Worm (Caenorhabditis elegans): Measurements from ENCODE around the gene efl-3.

DNA sequence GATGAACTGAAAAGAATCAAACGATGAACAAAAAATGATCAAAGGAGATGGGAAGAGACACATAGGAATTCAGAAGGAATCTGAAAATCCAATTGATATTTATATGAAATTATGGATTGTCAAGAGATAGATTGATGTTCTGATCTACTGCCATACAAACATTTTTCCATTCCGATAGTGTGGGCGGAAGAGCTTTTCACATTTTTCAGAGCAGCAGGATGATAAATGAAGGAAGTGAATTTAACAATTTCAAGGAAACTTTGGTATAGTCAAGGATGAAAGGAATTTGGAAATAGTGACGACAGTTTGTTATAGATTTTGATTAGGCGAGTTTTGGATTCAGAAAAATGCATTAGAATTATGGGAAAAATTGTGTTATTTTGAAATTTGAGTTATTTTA is 7.2 kb upstream of the efl-3 start, which contains the start of gene ubc-24:
- TF ChIP-seq ama-1 (optimal IDR thresholded peaks at IDR 0.05) (no peak), dmd-4 (tag; optimal IDR thresholded peaks at IDR 0.05; ENCODE audit: borderline replicate concordance) (no peak), ceh-48 (tag; optimal IDR thresholded peaks at IDR 0.05) (no peak), Y22D7AL.16 (tag; optimal IDR thresholded peaks at IDR 0.05) (no peak), ceh-14 (tag; optimal IDR thresholded peaks at IDR 0.05) (no peak), unc-3 (GFP tag; conservative IDR thresholded peaks at IDR 0.05) (no peak), unc-3 (tag; optimal IDR thresholded peaks at IDR 0.05) (no peak), ttx-3 (tag; optimal IDR thresholded peaks at IDR 0.05) (no peak), che-1 (tag; optimal IDR thresholded peaks at IDR 0.05) (no peak)
